Fruit fly (Drosophila melanogaster) whole organism, embryonic: ENCODE measurements around the gene CG2147.

ENCODE experiments used
- Blimp-1 ChIP-seq: fragments of 200-800 bp; sonication (Bioruptor generic); optimal IDR thresholded peaks from 3 replicates; lab custom pipeline; 2018; ENCODE audit warnings: missing biosample characterization, missing genetic modification characterization, mild to moderate bottlenecking, moderate library complexity, missing genetic modification reagents
- CG11093 ChIP-seq: fragments of 200-800 bp; sonication (Bioruptor generic); IDR thresholded peaks from 3 replicates; pipeline ENCODE4 v1.3.6; 2022; ENCODE audit warnings: missing biosample characterization, missing genetic modification characterization
- CG11723 ChIP-seq: fragments of 200-800 bp; sonication (Bioruptor generic); optimal IDR thresholded peaks from 2 replicates; lab custom pipeline; 2017; ENCODE audit warnings: missing biosample characterization, mild to moderate bottlenecking, missing genetic modification characterization
- CG14441 ChIP-seq: fragments of 200-800 bp; sonication (Bioruptor generic); IDR thresholded peaks from 2 replicates; pipeline ENCODE4 v1.3.6; 2022; ENCODE audit warnings: missing biosample characterization, missing genetic modification characterization
- CG14860 ChIP-seq: fragments of 200-800 bp; sonication (Bioruptor generic); IDR thresholded peaks from 3 replicates; pipeline ENCODE4 v1.3.6; 2022; ENCODE audit warnings: missing biosample characterization, missing genetic modification characterization; ENCODE audit not compliant: partially characterized antibody
- CG1647 ChIP-seq: fragments of 200-800 bp; sonication (Bioruptor generic); optimal IDR thresholded peaks from 3 replicates; lab custom pipeline; 2016; ENCODE audit warnings: missing biosample characterization, missing genetic modification characterization
- CG16815 ChIP-seq: fragments of 200-800 bp; sonication (Bioruptor generic); optimal IDR thresholded peaks from 3 replicates; lab custom pipeline; 2017; ENCODE audit warnings: missing biosample characterization, mild to moderate bottlenecking, missing genetic modification characterization
- CG17612 ChIP-seq: fragments of 200-800 bp; sonication (Bioruptor generic); IDR thresholded peaks from 2 replicates; pipeline ENCODE4 v1.3.6; 2022; ENCODE audit warnings: missing biosample characterization, missing genetic modification characterization
- CG1832 ChIP-seq: fragments of 200-800 bp; sonication (Bioruptor generic); optimal IDR thresholded peaks from 2 replicates; lab custom pipeline; 2017; ENCODE audit warnings: missing biosample characterization, mild to moderate bottlenecking, missing genetic modification characterization, inconsistent platforms
- CG18764 ChIP-seq: fragments of 200-800 bp; sonication (Bioruptor generic); optimal IDR thresholded peaks from 3 replicates; lab custom pipeline; 2016; ENCODE audit warnings: missing biosample characterization, missing genetic modification characterization
- CG2678 ChIP-seq: fragments of 200-800 bp; sonication (Bioruptor generic); optimal IDR thresholded peaks from 3 replicates; lab custom pipeline; 2019; ENCODE audit warnings: missing biosample characterization, mild to moderate bottlenecking, missing genetic modification characterization, moderate library complexity
- CG2889 ChIP-seq: fragments of 200-800 bp; sonication (Bioruptor generic); IDR thresholded peaks from 3 replicates; pipeline ENCODE4 v1.3.6; 2022; ENCODE audit warnings: missing biosample characterization, missing genetic modification characterization
- CG31365 ChIP-seq: fragments of 200-800 bp; sonication (Bioruptor generic); optimal IDR thresholded peaks from 2 replicates; lab custom pipeline; 2018; ENCODE audit warnings: missing biosample characterization, mild to moderate bottlenecking, missing genetic modification characterization
- CG3163 ChIP-seq: fragments of 200-800 bp; sonication (Bioruptor generic); optimal IDR thresholded peaks from 3 replicates; lab custom pipeline; 2016; ENCODE audit warnings: missing biosample characterization, missing genetic modification characterization
- CG3407 ChIP-seq: fragments of 200-800 bp; sonication (Bioruptor generic); optimal IDR thresholded peaks from 2 replicates; lab custom pipeline; 2018; ENCODE audit warnings: missing biosample characterization, mild to moderate bottlenecking, missing genetic modification characterization
- CG34422 ChIP-seq: fragments of 200-800 bp; sonication (Bioruptor generic); IDR thresholded peaks from 3 replicates; pipeline ENCODE4 v1.3.6; 2022; ENCODE audit warnings: missing biosample characterization, missing genetic modification characterization
- CG3847 ChIP-seq: fragments of 200-800 bp; sonication (Bioruptor generic); IDR thresholded peaks from 2 replicates; pipeline ENCODE4 v1.3.6; 2022; ENCODE audit warnings: missing biosample characterization, missing genetic modification characterization
- CG5180 ChIP-seq: fragments of 200-800 bp; sonication (Bioruptor generic); optimal IDR thresholded peaks from 3 replicates; lab custom pipeline; 2017; ENCODE audit warnings: missing biosample characterization, missing genetic modification characterization, mild to moderate bottlenecking, moderate library complexity, missing genetic modification reagents
- CG7372 ChIP-seq: fragments of 200-800 bp; sonication (Bioruptor generic); IDR thresholded peaks from 2 replicates; pipeline ENCODE4 v1.3.6; 2022; ENCODE audit warnings: missing biosample characterization, missing genetic modification characterization
- CG7963 ChIP-seq: fragments of 200-800 bp; sonication (Bioruptor generic); IDR thresholded peaks from 3 replicates; pipeline ENCODE4 v1.3.6; 2022; ENCODE audit warnings: missing biosample characterization, missing genetic modification characterization; ENCODE audit not compliant: partially characterized antibody
- CG8944 ChIP-seq: fragments of 200-800 bp; sonication (Bioruptor generic); optimal IDR thresholded peaks from 3 replicates; lab custom pipeline; 2016; ENCODE audit warnings: missing biosample characterization, missing genetic modification characterization
- HLH3B ChIP-seq: fragments of 200-800 bp; sonication (Bioruptor generic); IDR thresholded peaks from 2 replicates; pipeline ENCODE4 v1.3.6; 2022; ENCODE audit warnings: missing biosample characterization, missing genetic modification characterization
- Hey ChIP-seq: fragments of 200-800 bp; sonication (Bioruptor generic); optimal IDR thresholded peaks from 3 replicates; lab custom pipeline; 2018; ENCODE audit warnings: missing biosample characterization, mild to moderate bottlenecking, missing genetic modification characterization
- Lpt ChIP-seq: fragments of >200 bp; optimal IDR thresholded peaks from 2 replicates; lab custom pipeline; 2018; ENCODE audit warnings: missing biosample characterization, missing genetic modification characterization
- MBD-R2 ChIP-seq: fragments of 200-800 bp; sonication (Bioruptor generic); IDR thresholded peaks from 2 replicates; pipeline ENCODE4 v1.3.6; 2022; ENCODE audit warnings: missing biosample characterization, missing genetic modification characterization
- Med ChIP-seq: fragments of 200-800 bp; sonication (Bioruptor generic); peaks from one replicate; lab custom pipeline; 2016; ENCODE audit warnings: missing biosample characterization, missing genetic modification characterization, mild to moderate bottlenecking, inconsistent platforms, moderate library complexity
- Meics ChIP-seq: fragments of 200-800 bp; sonication (Bioruptor generic); optimal IDR thresholded peaks from 2 replicates; lab custom pipeline; 2017; ENCODE audit warnings: missing biosample characterization, mild to moderate bottlenecking, missing genetic modification characterization
- NC2α ChIP-seq: fragments of 200-800 bp; sonication (Bioruptor generic); optimal IDR thresholded peaks from 2 replicates; lab custom pipeline; 2016; ENCODE audit warnings: missing biosample characterization, missing genetic modification characterization
- Sox100B ChIP-seq: fragments of 200-800 bp; sonication (Bioruptor generic); optimal IDR thresholded peaks from 3 replicates; lab custom pipeline; 2018; ENCODE audit warnings: missing biosample characterization, mild to moderate bottlenecking, missing genetic modification characterization
- Sox102F ChIP-seq: fragments of 200-800 bp; sonication (Bioruptor generic); optimal IDR thresholded peaks from 2 replicates; lab custom pipeline; 2018; ENCODE audit warnings: missing biosample characterization, mild to moderate bottlenecking, missing genetic modification characterization, moderate library complexity
- Usf ChIP-seq: fragments of 200-800 bp; sonication (Bioruptor generic); optimal IDR thresholded peaks from 2 replicates; lab custom pipeline; 2017; ENCODE audit warnings: missing genotype, missing biosample characterization, missing genetic modification characterization
- abd-A ChIP-seq: fragments of 200-800 bp; sonication (Bioruptor generic); optimal IDR thresholded peaks from 3 replicates; lab custom pipeline; 2019; ENCODE audit warnings: missing biosample characterization, mild to moderate bottlenecking, missing genetic modification characterization, moderate library complexity
- al ChIP-seq: fragments of 200-800 bp; sonication (Bioruptor generic); IDR thresholded peaks from 2 replicates; pipeline ENCODE4 v1.3.6; 2022; ENCODE audit warnings: missing biosample characterization, missing genetic modification characterization
- bowl ChIP-seq: fragments of 200-800 bp; sonication (Bioruptor generic); IDR thresholded peaks from 2 replicates; pipeline ENCODE4 v1.3.6; 2022; ENCODE audit warnings: missing biosample characterization, missing genetic modification characterization
- br ChIP-seq: fragments of >200 bp; optimal IDR thresholded peaks from 2 replicates; lab custom pipeline; 2017
- cas ChIP-seq: fragments of 200-800 bp; sonication (Bioruptor generic); IDR thresholded peaks from 2 replicates; pipeline ENCODE4 v1.3.6; 2022; ENCODE audit warnings: missing biosample characterization, missing genetic modification characterization
- corto ChIP-seq: fragments of 200-800 bp; sonication (Bioruptor generic); optimal IDR thresholded peaks from 2 replicates; lab custom pipeline; 2016; ENCODE audit warnings: missing biosample characterization, mild to moderate bottlenecking, missing genetic modification characterization, moderate library complexity
- dm ChIP-seq: fragments of 200-800 bp; sonication (Bioruptor generic); optimal IDR thresholded peaks from 3 replicates; lab custom pipeline; 2016; ENCODE audit warnings: missing biosample characterization, missing genetic modification characterization
- fd3F ChIP-seq: fragments of 200-800 bp; sonication (Bioruptor generic); optimal IDR thresholded peaks from 2 replicates; lab custom pipeline; 2018; ENCODE audit warnings: missing biosample characterization, mild to moderate bottlenecking, missing genetic modification characterization, moderate library complexity
- gfzf ChIP-seq: fragments of 200-800 bp; sonication (Bioruptor generic); optimal IDR thresholded peaks from 2 replicates; lab custom pipeline; 2016; ENCODE audit warnings: missing biosample characterization, mild to moderate bottlenecking, missing genetic modification characterization, moderate library complexity
- hth ChIP-seq: fragments of >200 bp; optimal IDR thresholded peaks from 2 replicates; lab custom pipeline; 2017; ENCODE audit warnings: inconsistent platforms
- ind ChIP-seq: fragments of 200-800 bp; sonication (Bioruptor generic); optimal IDR thresholded peaks from 3 replicates; lab custom pipeline; 2016; ENCODE audit warnings: missing biosample characterization, missing genetic modification characterization
- lbe ChIP-seq: fragments of 200-800 bp; sonication (Bioruptor generic); optimal IDR thresholded peaks from 2 replicates; lab custom pipeline; 2016; ENCODE audit warnings: missing biosample characterization, mild to moderate bottlenecking, missing genetic modification characterization
- nerfin-1 ChIP-seq: fragments of 200-800 bp; sonication (Bioruptor generic); optimal IDR thresholded peaks from 3 replicates; lab custom pipeline; 2019; ENCODE audit warnings: missing biosample characterization, mild to moderate bottlenecking, missing genetic modification characterization, moderate library complexity
- oc ChIP-seq: fragments of 200-800 bp; sonication (Bioruptor generic); optimal IDR thresholded peaks from 2 replicates; lab custom pipeline; 2018; ENCODE audit warnings: missing biosample characterization, mild to moderate bottlenecking, missing genetic modification characterization, moderate library complexity
- pzg ChIP-seq: fragments of 200-800 bp; sonication (Bioruptor generic); optimal IDR thresholded peaks from 3 replicates; lab custom pipeline; 2018; ENCODE audit warnings: missing biosample characterization, mild to moderate bottlenecking, missing genetic modification characterization, moderate library complexity
- repo ChIP-seq: fragments of 200-800 bp; sonication (Bioruptor generic); optimal IDR thresholded peaks from 2 replicates; lab custom pipeline; 2016; ENCODE audit warnings: missing biosample characterization, missing genetic modification characterization
- slbo ChIP-seq: fragments of 200-800 bp; sonication (Bioruptor generic); IDR thresholded peaks from 2 replicates; pipeline ENCODE4 v1.3.6; 2022; ENCODE audit warnings: missing biosample characterization, missing genetic modification characterization
- slp2 ChIP-seq: fragments of 200-800 bp; sonication (Bioruptor generic); optimal IDR thresholded peaks from 2 replicates; lab custom pipeline; 2016; ENCODE audit warnings: missing biosample characterization, missing genetic modification characterization
- unc-4 ChIP-seq: fragments of 200-800 bp; sonication (Bioruptor generic); IDR thresholded peaks from 2 replicates; pipeline ENCODE4 v1.3.6; 2022; ENCODE audit warnings: missing biosample characterization, missing genetic modification characterization; ENCODE audit not compliant: partially characterized antibody
- unpg ChIP-seq: fragments of 200-800 bp; sonication (Bioruptor generic); optimal IDR thresholded peaks from 3 replicates; lab custom pipeline; 2018; ENCODE audit warnings: missing biosample characterization, mild to moderate bottlenecking, missing genetic modification characterization, moderate library complexity

CG2147 gene

dm6 chrX:8273799-8274484, 33.5 kb downstream of the CG2147 start, which contains the start of gene CG15343 (continued):
- TF ChIP-seq CG5180 (GFP tag; lab: Kevin White, UChicago) (no peak), bowl (no peak), CG18764 (GFP tag; lab: Kevin White, UChicago) (no peak), al (GFP tag; lab: Robert Waterston, UW) (peak; percentile 34; the same call in 1 of the 2 replicates), unc-4 (GFP tag; lab: Robert Waterston, UW) (no peak), HLH3B (GFP tag; lab: Robert Waterston, UW) (no peak), CG17612 (GFP tag; lab: Robert Waterston, UW) (no peak), CG8944 (GFP tag; lab: Kevin White, UChicago) (no peak), CG16815 (GFP tag; lab: Kevin White, UChicago) (no peak), oc (no peak), CG2678 (peak; percentile 52), abd-A (tag; lab: Kevin White, UChicago) (no peak), CG3407 (GFP tag; lab: Kevin White, UChicago) (no peak), pzg (GFP tag; lab: Kevin White, UChicago) (no peak), CG1647 (GFP tag; lab: Kevin White, UChicago) (no peak), Lpt (GFP tag; lab: Kevin White, UChicago) (no peak), gfzf (GFP tag; lab: Kevin White, UChicago) (no peak), Med (peak; percentile 87), CG7372 (GFP tag; lab: Robert Waterston, UW) (no peak), CG11723 (no peak), Blimp-1 (GFP tag; lab: Kevin White, UChicago) (peak; percentile 10), nerfin-1 (tag; lab: Kevin White, UChicago) (peak; percentile 71), slp2 (GFP tag; lab: Kevin White, UChicago) (no peak), MBD-R2 (no peak), CG1832 (GFP tag; lab: Kevin White, UChicago) (no peak), CG7963 (GFP tag; lab: Robert Waterston, UW) (no peak), CG3847 (GFP tag; lab: Robert Waterston, UW) (no peak), ind (GFP tag; lab: Kevin White, UChicago) (peak; percentile 46), dm (GFP tag; lab: Kevin White, UChicago) (no peak), Hey (tag; lab: Kevin White, UChicago) (no peak), CG34422 (peak; percentile 51; the same call in 1 of the 3 replicates), CG2889 (GFP tag; lab: Robert Waterston, UW) (no peak), Meics (GFP tag; lab: Kevin White, UChicago) (peak; percentile 36), repo (GFP tag; lab: Kevin White, UChicago) (no peak), cas (no peak), unpg (peak; percentile 2), Usf (GFP tag; lab: Kevin White, UChicago) (no peak), lbe (GFP tag; lab: Kevin White, UChicago) (no peak), CG31365 (tag; lab: Kevin White, UChicago) (no peak), CG11093 (no peak), corto (GFP tag; lab: Kevin White, UChicago) (no peak), hth (lab: Kevin White, UChicago) (no peak), Sox102F (peak; percentile 17), CG14860 (GFP tag; lab: Robert Waterston, UW) (no peak), CG3163 (GFP tag; lab: Kevin White, UChicago) (no peak), Sox100B (no peak), NC2α (no peak), CG14441 (GFP tag; lab: Robert Waterston, UW) (peak; percentile 37; the same call in 1 of the 2 replicates), slbo (GFP tag; lab: Robert Waterston, UW) (peak; percentile 74), br (no peak), fd3F (GFP tag; lab: Kevin White, UChicago) (no peak)
